Worm (Caenorhabditis elegans): ENCODE data around the gene ZK1320.3.

The ZK1320.3 gene

DNA sequence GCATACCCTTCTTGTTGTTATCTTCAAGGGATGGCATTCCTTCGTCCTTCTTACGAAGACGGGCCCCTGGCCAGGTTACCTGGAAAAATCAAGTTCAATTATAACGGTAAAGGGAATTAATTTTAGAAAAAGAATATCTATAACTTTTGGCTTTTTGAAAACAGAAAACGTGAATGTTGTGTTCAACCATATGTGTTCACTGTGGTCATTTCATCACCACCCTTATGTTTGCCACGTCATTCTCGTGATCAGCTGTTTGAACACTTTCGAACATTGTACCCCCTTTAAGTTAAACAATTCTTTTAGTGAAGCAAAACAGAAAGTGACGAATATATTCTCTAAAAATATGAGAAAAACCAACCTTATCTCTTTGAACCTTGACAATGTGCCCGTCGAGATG is 41.5 kb downstream of the ZK1320.3 start:
- TF ChIP-seq mdl-1 (tag; optimal IDR thresholded peaks at IDR 0.05) (no peak), peb-1 (tag; optimal IDR thresholded peaks at IDR 0.05) (no peak), unc-62 (GFP tag; optimal IDR thresholded peaks at IDR 0.05) (no peak), skn-1 (tag; optimal IDR thresholded peaks at IDR 0.05) (no peak), ceh-82 (tag; optimal IDR thresholded peaks at IDR 0.05) (no peak), aly-2 (tag; optimal IDR thresholded peaks at IDR 0.05) (no peak), nhr-12 (tag; optimal IDR thresholded peaks at IDR 0.05) (no peak), blmp-1 (tag; optimal IDR thresholded peaks at IDR 0.05; ENCODE audit: insufficient read depth) (no peak)

DNA sequence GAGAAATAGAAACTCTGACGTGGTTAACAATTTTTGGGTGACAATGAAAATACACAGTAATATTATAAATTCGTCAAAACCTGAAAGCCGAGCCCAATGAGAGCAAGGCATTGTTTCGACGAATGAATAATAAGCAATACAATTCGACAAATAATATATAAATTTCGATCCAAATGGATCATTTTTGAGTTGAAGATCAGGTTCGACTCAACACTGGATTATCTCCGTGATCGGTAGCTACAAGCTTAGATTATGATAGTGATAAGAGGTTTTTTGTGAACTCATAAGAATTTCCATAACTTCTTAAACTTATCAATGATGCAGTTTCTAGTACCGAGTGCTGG is 42.3 kb downstream of the ZK1320.3 start:
- TF ChIP-seq sma-3 (GFP tag; optimal IDR thresholded peaks at IDR 0.05) (no peak), nhr-21 (tag; optimal IDR thresholded peaks at IDR 0.05) (peak; percentile 51), sma-9 (GFP tag; optimal IDR thresholded peaks at IDR 0.05) (peak; percentile 10), sma-9 (tag; optimal IDR thresholded peaks at IDR 0.05) (no peak), ceh-82 (tag; optimal IDR thresholded peaks at IDR 0.05) (no peak), lsy-2 (tag; optimal IDR thresholded peaks at IDR 0.05) (peak in 1 of 2 experiments; percentile 7), nhr-12 (tag; optimal IDR thresholded peaks at IDR 0.05) (no peak), mab-5 (tag; optimal IDR thresholded peaks at IDR 0.05) (no peak)

DNA sequence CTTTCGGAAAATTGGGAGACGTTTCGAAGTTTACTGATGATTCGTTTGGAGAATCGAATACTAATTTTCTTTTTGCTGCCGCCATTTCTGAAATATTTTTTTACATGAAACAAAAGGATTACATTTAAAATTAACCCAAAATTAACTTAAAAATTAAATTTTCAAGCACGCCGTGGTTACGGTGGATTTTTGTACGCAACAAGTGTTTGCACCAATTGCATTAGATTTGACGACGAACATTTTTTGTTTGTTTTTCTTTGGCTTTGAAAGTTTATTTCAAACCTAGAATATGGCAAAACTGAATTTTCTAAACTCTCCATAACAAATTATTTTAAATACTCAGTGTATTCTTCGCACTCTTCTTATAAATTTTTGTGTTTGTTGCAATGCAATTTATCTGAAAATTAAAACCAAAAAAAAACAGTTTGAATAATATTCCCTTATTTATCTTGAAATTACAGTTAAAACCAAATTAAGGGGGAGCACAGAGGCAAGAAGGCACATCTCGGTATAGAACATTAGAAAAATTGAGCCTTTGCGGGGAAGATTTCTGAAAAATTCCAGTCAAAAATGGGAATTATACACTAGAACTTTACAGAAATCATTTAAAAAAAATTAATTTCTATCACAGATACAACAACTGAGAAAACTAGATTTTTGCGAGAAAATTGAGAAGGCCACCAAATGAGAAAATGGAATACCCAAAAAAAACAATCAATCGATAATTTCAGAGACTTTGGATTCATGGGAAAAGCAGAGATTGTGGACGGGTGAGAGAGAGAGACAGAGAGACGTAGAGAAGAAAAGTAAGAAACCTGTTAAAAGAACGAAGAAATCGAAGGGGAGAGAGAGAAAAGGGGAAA is 42.9 kb downstream of the ZK1320.3 start, which contains the start of gene hal-3:
Gene hal-3, minus strand, starts transcription at position 87 of the 863 bp plus-strand sequence.
- TF ChIP-seq lsy-2 (tag; optimal IDR thresholded peaks at IDR 0.05), result peak in 1 of 2 experiments; percentile 53
- peak; percentile 36 for TF ChIP-seq sma-3 (GFP tag; optimal IDR thresholded peaks at IDR 0.05)
- TF ChIP-seq mbf-1 (tag; optimal IDR thresholded peaks at IDR 0.05), result no peak
- TF ChIP-seq nhr-11 (tag; optimal IDR thresholded peaks at IDR 0.05), result peak; percentile 21

DNA sequence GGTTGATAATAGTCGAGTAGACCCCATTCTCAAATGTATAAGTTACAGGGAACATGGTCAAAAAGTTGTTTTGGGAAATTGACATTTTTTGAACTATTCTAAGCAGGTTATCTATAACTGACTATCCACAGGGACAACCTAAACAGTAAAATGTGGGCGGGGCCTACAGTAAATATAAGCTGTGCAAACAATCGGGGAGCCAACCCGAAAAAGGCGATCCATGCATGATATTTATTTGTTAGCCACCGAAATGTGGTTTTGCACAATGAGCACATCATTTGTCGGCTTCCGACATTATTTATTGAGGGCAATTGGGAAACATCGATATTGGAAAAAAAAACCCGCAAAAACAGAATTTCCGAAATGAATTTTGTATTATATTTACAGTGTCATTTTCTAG is 45.5 kb downstream of the ZK1320.3 start, which contains the start of gene hlh-6:
Gene hlh-6, minus strand, starts transcription at position 101 of the 400 bp plus-strand sequence.
- no peak for TF ChIP-seq C34F6.9 (tag; optimal IDR thresholded peaks at IDR 0.05)
- TF ChIP-seq ceh-82 (tag; optimal IDR thresholded peaks at IDR 0.05), result no peak
- no peak for TF ChIP-seq snpc-4 (tag; optimal IDR thresholded peaks at IDR 0.05)
- no peak for TF ChIP-seq peb-1 (tag; optimal IDR thresholded peaks at IDR 0.05)
- no peak for TF ChIP-seq elt-1 (tag; optimal IDR thresholded peaks at IDR 0.05)
- TF ChIP-seq nhr-10 (tag; optimal IDR thresholded peaks at IDR 0.05), result no peak
- no peak for TF ChIP-seq sem-4 (tag; optimal IDR thresholded peaks at IDR 0.05)
- TF ChIP-seq dmd-4 (tag; optimal IDR thresholded peaks at IDR 0.05), result no peak
- no peak for TF ChIP-seq unc-39 (tag; optimal IDR thresholded peaks at IDR 0.05)
- no peak for TF ChIP-seq sma-3 (GFP tag; optimal IDR thresholded peaks at IDR 0.05)
- TF ChIP-seq alr-1 (tag; optimal IDR thresholded peaks at IDR 0.05), result no peak

DNA sequence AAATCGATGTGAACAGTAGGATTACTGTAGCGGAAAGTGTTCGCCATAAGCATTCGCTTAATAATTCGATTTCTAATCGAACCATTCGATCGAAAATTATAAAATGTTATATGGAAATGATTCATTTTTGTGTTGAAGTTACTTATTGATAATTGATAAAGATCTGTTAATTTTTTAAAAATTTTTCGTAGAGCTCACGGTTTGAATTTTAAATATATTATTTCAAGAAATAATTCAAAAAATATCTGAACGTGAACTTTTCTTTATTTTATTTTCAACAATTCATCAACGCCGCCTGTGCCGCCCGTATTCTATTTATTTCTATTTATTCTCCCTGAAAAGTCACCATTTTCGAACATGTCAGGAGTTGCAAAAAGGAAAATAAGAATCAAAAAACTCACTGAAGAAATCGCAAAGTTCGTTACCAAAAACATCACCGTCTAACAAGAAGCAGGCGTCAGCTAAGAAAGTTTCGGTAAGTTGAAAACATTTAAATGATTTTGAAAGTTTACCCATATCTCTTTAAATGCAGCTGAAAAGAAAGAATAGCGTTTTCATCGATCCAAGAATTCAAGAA is 48.8 kb downstream of the ZK1320.3 start, which contains the start of the genes T15H9.5 and T15H9.4:
Gene T15H9.5, minus strand, starts transcription at position 101 of the 577 bp plus-strand sequence.
Gene T15H9.4, plus strand, starts transcription at position 527 of the 577 bp plus-strand sequence.
- TF ChIP-seq peb-1 (tag; optimal IDR thresholded peaks at IDR 0.05) (no peak), sma-3 (GFP tag; optimal IDR thresholded peaks at IDR 0.05) (no peak), nhr-11 (tag; optimal IDR thresholded peaks at IDR 0.05) (no peak), ztf-1 (GFP tag; conservative IDR thresholded peaks at IDR 0.05) (no peak), mab-5 (tag; optimal IDR thresholded peaks at IDR 0.05) (no peak), C34F6.9 (tag; optimal IDR thresholded peaks at IDR 0.05) (no peak), nhr-23 (tag; optimal IDR thresholded peaks at IDR 0.05) (no peak), nhr-25 (tag; optimal IDR thresholded peaks at IDR 0.05) (no peak), nhr-21 (tag; optimal IDR thresholded peaks at IDR 0.05) (no peak), zag-1 (tag; optimal IDR thresholded peaks at IDR 0.05) (no peak), fos-1 (tag; optimal IDR thresholded peaks at IDR 0.05) (no peak), skn-1 (tag; optimal IDR thresholded peaks at IDR 0.05) (no peak), crh-2 (tag; optimal IDR thresholded peaks at IDR 0.05) (no peak), dmd-4 (tag; optimal IDR thresholded peaks at IDR 0.05) (no peak)

DNA sequence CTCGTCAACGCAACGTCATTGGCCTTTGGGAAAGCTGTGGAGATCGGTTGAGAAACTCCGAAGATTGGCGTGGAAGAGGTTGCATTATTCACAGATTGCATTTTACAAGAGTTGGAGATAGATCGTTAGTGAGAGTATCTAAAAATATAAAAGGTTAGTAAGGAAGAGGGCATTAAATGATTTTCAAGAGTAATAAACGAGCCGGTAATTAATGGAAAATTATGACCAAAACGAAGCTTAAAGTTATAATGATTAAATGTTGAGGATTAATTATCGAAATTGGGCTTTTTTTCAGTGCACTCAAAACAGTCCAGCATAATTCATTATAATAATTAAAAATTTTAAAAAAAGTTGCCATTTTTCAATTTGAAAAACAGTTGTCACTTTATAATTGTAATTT is 50.9 kb downstream of the ZK1320.3 start, which contains the start of gene pap-2:
Gene pap-2, minus strand, starts transcription at position 101 of the 400 bp plus-strand sequence.
- no peak for TF ChIP-seq nhr-11 (tag; optimal IDR thresholded peaks at IDR 0.05)
- no peak for TF ChIP-seq nhr-129 (tag; optimal IDR thresholded peaks at IDR 0.05)
- no peak for TF ChIP-seq peb-1 (tag; optimal IDR thresholded peaks at IDR 0.05)
- TF ChIP-seq nhr-12 (tag; optimal IDR thresholded peaks at IDR 0.05), result no peak
- no peak for TF ChIP-seq unc-62 (GFP tag; optimal IDR thresholded peaks at IDR 0.05)
- TF ChIP-seq ZK546.5 (tag; optimal IDR thresholded peaks at IDR 0.05), result no peak
- no peak for TF ChIP-seq lin-11 (tag; optimal IDR thresholded peaks at IDR 0.05)
- TF ChIP-seq lin-39 (tag; optimal IDR thresholded peaks at IDR 0.05), result no peak
- no peak for TF ChIP-seq skn-1 (tag; optimal IDR thresholded peaks at IDR 0.05)
- TF ChIP-seq sma-9 (GFP tag; optimal IDR thresholded peaks at IDR 0.05), result no peak
- no peak for TF ChIP-seq sma-9 (tag; optimal IDR thresholded peaks at IDR 0.05)
- TF ChIP-seq unc-39 (tag; optimal IDR thresholded peaks at IDR 0.05), result no peak
- no peak for TF ChIP-seq lsy-2 (tag; optimal IDR thresholded peaks at IDR 0.05)
- no peak for TF ChIP-seq R02D3.7 (tag; optimal IDR thresholded peaks at IDR 0.05)
- TF ChIP-seq egl-27 (tag; optimal IDR thresholded peaks at IDR 0.05), result no peak
- TF ChIP-seq ztf-1 (GFP tag; conservative IDR thresholded peaks at IDR 0.05), result no peak
- TF ChIP-seq mbf-1 (tag; optimal IDR thresholded peaks at IDR 0.05), result no peak
- TF ChIP-seq ceh-82 (tag; optimal IDR thresholded peaks at IDR 0.05), result no peak
- TF ChIP-seq gmeb-1 (tag; optimal IDR thresholded peaks at IDR 0.05), result no peak
- TF ChIP-seq nhr-10 (tag; optimal IDR thresholded peaks at IDR 0.05), result no peak
- no peak for TF ChIP-seq ztf-4 (tag; optimal IDR thresholded peaks at IDR 0.05)

All from whole organism, L2 larva.